Worm (Caenorhabditis elegans): ENCODE data around the gene lec-10.

- TF ChIP-seq ama-1 (optimal IDR thresholded peaks at IDR 0.05) = no peak
- no peak for TF ChIP-seq B0310.2 (tag; optimal IDR thresholded peaks at IDR 0.05)
- TF ChIP-seq ceh-36 (tag; optimal IDR thresholded peaks at IDR 0.05) = no peak
- no peak for TF ChIP-seq F13C5.2 (tag; optimal IDR thresholded peaks at IDR 0.05)
- no peak for TF ChIP-seq sea-1 (GFP tag; conservative IDR thresholded peaks at IDR 0.05)
- no peak for TF ChIP-seq tra-4 (tag; optimal IDR thresholded peaks at IDR 0.05)
Observed at ce11 chrV:6533030-6533429, 44.1 kb upstream of the lec-10 start, which contains the start of gene hpo-26.

Measured in whole organism, early embryonic.